Worm (Caenorhabditis elegans): ENCODE results near the gene C24H11.2.

ce11 chrIII:11834168-11834567, 42.0 kb upstream of the C24H11.2 start:
- no peak for TF ChIP-seq M03D4.4 (tag; optimal IDR thresholded peaks at IDR 0.05)
- TF ChIP-seq elt-3 (tag; optimal IDR thresholded peaks at IDR 0.05): no peak
- peak; percentile 22 for TF ChIP-seq sptf-1 (tag; optimal IDR thresholded peaks at IDR 0.05)
- TF ChIP-seq pha-4 (tag; optimal IDR thresholded peaks at IDR 0.05): no peak
- no peak for TF ChIP-seq nhr-28 (tag; optimal IDR thresholded peaks at IDR 0.05)
- TF ChIP-seq sem-2 (GFP tag; optimal IDR thresholded peaks at IDR 0.05): no peak
- TF ChIP-seq ces-1 (GFP tag; optimal IDR thresholded peaks at IDR 0.05): no peak
- no peak for TF ChIP-seq snpc-4 (tag; optimal IDR thresholded peaks at IDR 0.05)
- TF ChIP-seq ztf-11 (tag; optimal IDR thresholded peaks at IDR 0.05): no peak
- TF ChIP-seq unc-39 (tag; optimal IDR thresholded peaks at IDR 0.05): no peak
- TF ChIP-seq zip-8 (tag; optimal IDR thresholded peaks at IDR 0.05): no peak
- no peak for TF ChIP-seq lsy-2 (tag; optimal IDR thresholded peaks at IDR 0.05)
- no peak for TF ChIP-seq ceh-43 (GFP tag; optimal IDR thresholded peaks at IDR 0.05)
- no peak for TF ChIP-seq unc-62 (GFP tag; optimal IDR thresholded peaks at IDR 0.05)

Data from whole organism, mixed stage, embryonic.